Worm (Caenorhabditis elegans) whole organism, midembryonic: Measurements from ENCODE around the gene acd-4.

Experiments
- T22C8.4 ChIP-seq: fragments of 200-800 bp; sonication (Bioruptor generic); IDR thresholded peaks from 2 replicates; pipeline ENCODE4 v1.3.6; 2022; ENCODE audit warnings: missing genetic modification characterization, missing compliant biosample characterization
- cog-1 ChIP-seq: sonication (generic microtip); optimal IDR thresholded peaks from 2 replicates; lab custom pipeline; 2016; ENCODE audit warnings: missing genetic modification characterization, missing compliant biosample characterization
- flt-1 ChIP-seq: fragments of 200-800 bp; sonication (Bioruptor generic); IDR thresholded peaks from 2 replicates; pipeline ENCODE4 v1.3.6; 2022; ENCODE audit warnings: missing genetic modification characterization, missing compliant biosample characterization
- klf-2 ChIP-seq: fragments of 200-800 bp; sonication (Bioruptor generic); conservative IDR thresholded peaks from 2 replicates; pipeline ENCODE4 v1.3.6; 2022; ENCODE audit warnings: missing genetic modification reagents, missing genetic modification characterization, missing compliant biosample characterization
- med-1 ChIP-seq: sonication (generic microtip); optimal IDR thresholded peaks from 2 replicates; lab custom pipeline; 2017; ENCODE audit warnings: missing genetic modification characterization, mild to moderate bottlenecking, missing compliant biosample characterization, antibody characterized with exemption, missing genetic modification reagents; ENCODE audit not compliant: insufficient read depth
- ref-1 ChIP-seq: fragments of 200-800 bp; sonication (Bioruptor generic); conservative IDR thresholded peaks from 2 replicates; pipeline ENCODE4 v1.3.6; 2022; ENCODE audit warnings: missing genetic modification reagents, missing genetic modification characterization, missing compliant biosample characterization
- tab-1 ChIP-seq: fragments of 200-800 bp; sonication (Bioruptor generic); IDR thresholded peaks from 2 replicates; pipeline ENCODE4 v1.3.6; 2022; ENCODE audit warnings: missing genetic modification characterization, missing compliant biosample characterization
- ztf-23 ChIP-seq: fragments of 200-800 bp; sonication (Bioruptor generic); IDR thresholded peaks from 2 replicates; pipeline ENCODE4 v1.3.6; 2022; ENCODE audit warnings: missing genetic modification reagents, missing genetic modification characterization, missing compliant biosample characterization
- ztf-29 ChIP-seq: fragments of 200-800 bp; sonication (Bioruptor generic); IDR thresholded peaks from 2 replicates; pipeline ENCODE4 v1.3.6; 2022; ENCODE audit warnings: missing genetic modification reagents, missing genetic modification characterization, missing compliant biosample characterization

DNA sequence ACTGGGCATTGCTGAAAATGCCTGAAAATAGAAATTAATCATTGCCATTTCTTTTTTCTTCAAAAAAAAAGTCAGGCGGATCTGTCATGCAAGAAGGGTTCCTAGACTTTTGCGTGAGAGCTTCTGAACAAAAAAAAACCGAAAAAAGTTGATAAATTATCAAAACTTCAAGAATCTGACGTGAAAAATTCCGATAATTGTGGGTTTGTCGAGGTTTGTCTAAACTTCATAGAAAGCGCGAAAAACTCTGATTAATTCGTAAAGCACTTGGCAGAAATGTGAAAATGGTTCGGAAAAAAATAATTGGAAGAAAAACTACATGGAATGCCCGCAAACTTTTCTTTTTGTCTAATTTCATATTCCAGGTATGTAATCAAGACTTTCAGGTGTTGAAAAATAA lies 35.5 kb downstream of the acd-4 start, which contains the start of gene ZC190.5:
- TF ChIP-seq ztf-29 (no peak), ref-1 (GFP tag; lab: Robert Waterston, UW) (no peak), flt-1 (GFP tag; lab: Robert Waterston, UW) (no peak), klf-2 (GFP tag; lab: Robert Waterston, UW) (no peak), med-1 (GFP tag; lab: Kevin White, UChicago) (no peak), tab-1 (GFP tag; lab: Robert Waterston, UW) (no peak), T22C8.4 (GFP tag; lab: Robert Waterston, UW) (no peak), ztf-23 (GFP tag; lab: Robert Waterston, UW) (no peak), cog-1 (tag; lab: Kevin White, UChicago) (no peak)
